Fruit fly (Drosophila melanogaster): ENCODE measurements around the gene Notum.

dm6 chr3L:16082251-16082650 lies 59.0 kb downstream of the Notum start, which contains the start of gene CG33258:
- TF ChIP-seq kay (GFP tag; ENCODE audit: borderline replicate concordance) (no peak), CG5204 (GFP tag; optimal IDR thresholded peaks at IDR 0.05) (no peak), bab1 (GFP tag; optimal IDR thresholded peaks at IDR 0.05) (no peak), CG1620 (GFP tag; optimal IDR thresholded peaks at IDR 0.05) (no peak), cic (GFP tag; optimal IDR thresholded peaks at IDR 0.05) (no peak), toe (GFP tag; optimal IDR thresholded peaks at IDR 0.05) (no peak), CG12768 (GFP tag; optimal IDR thresholded peaks at IDR 0.05) (no peak)
